Worm (Caenorhabditis elegans) whole organism, L2 larva: Measurements from ENCODE around the gene Y54F10AM.6.

Experiments
- C34F6.9 ChIP-seq: fragments of 150-350 bp; optimal IDR thresholded peaks from 2 replicates; lab custom pipeline; 2014; ENCODE audit warnings: missing biosample characterization, missing genetic modification characterization
- Y55F3AM.14 ChIP-seq: fragments of 200-800 bp; sonication (Bioruptor generic); optimal IDR thresholded peaks from 2 replicates; lab custom pipeline; 2018; ENCODE audit warnings: mild to moderate bottlenecking, missing genetic modification characterization, missing compliant biosample characterization
- alr-1 ChIP-seq: fragments of 150-350 bp; optimal IDR thresholded peaks from 2 replicates; lab custom pipeline; 2014; ENCODE audit warnings: missing biosample characterization, missing genetic modification characterization
- aly-2 ChIP-seq: fragments of 150-350 bp; optimal IDR thresholded peaks from 2 replicates; lab custom pipeline; 2014; ENCODE audit warnings: missing biosample characterization, missing genetic modification characterization
- ama-1 ChIP-seq: fragments of 150-350 bp; optimal IDR thresholded peaks from 2 replicates; lab custom pipeline; 2018; ENCODE audit warnings: inconsistent platforms
- blmp-1 ChIP-seq: sonication (generic microtip); optimal IDR thresholded peaks from 2 replicates; lab custom pipeline; 2017; ENCODE audit warnings: missing genetic modification characterization, mild to moderate bottlenecking, missing compliant biosample characterization, antibody characterized with exemption, moderate library complexity; ENCODE audit not compliant: insufficient read depth
- crh-2 ChIP-seq: sonication (generic microtip); optimal IDR thresholded peaks from 2 replicates; lab custom pipeline; 2017; ENCODE audit warnings: missing biosample characterization, missing genetic modification characterization
- elt-1 ChIP-seq: fragments of 150-350 bp; optimal IDR thresholded peaks from 2 replicates; lab custom pipeline; 2014; ENCODE audit warnings: missing biosample characterization, missing genetic modification characterization
- elt-3 ChIP-seq: sonication (generic microtip); optimal IDR thresholded peaks from 2 replicates; lab custom pipeline; 2017; ENCODE audit warnings: missing biosample characterization, missing genetic modification characterization
- fos-1 ChIP-seq: fragments of 150-350 bp; optimal IDR thresholded peaks from 2 replicates; lab custom pipeline; 2014; ENCODE audit warnings: missing biosample characterization, missing genetic modification characterization
- gmeb-1 ChIP-seq: fragments of 150-350 bp; optimal IDR thresholded peaks from 2 replicates; lab custom pipeline; 2014; ENCODE audit warnings: missing biosample characterization, missing genetic modification characterization
- lin-13 ChIP-seq: fragments of 150-350 bp; optimal IDR thresholded peaks from 2 replicates; lab custom pipeline; 2014; ENCODE audit warnings: missing biosample characterization, missing genetic modification reagents, missing genetic modification characterization
- lin-39 ChIP-seq: fragments of 150-350 bp; optimal IDR thresholded peaks from 2 replicates; lab custom pipeline; 2014; ENCODE audit warnings: missing biosample characterization, missing genetic modification reagents, missing genetic modification characterization
- lsy-2 ChIP-seq, 2 experiments: fragments of 150-350 bp in 1 of 2; sonication (generic microtip) in 1 of 2; optimal IDR thresholded peaks; 2 replicates each; lab custom pipeline; 2014 to 2017; ENCODE audit warnings: missing biosample characterization in 2 of 2, missing genetic modification characterization in 2 of 2
- mab-5 ChIP-seq: fragments of 150-350 bp; optimal IDR thresholded peaks from 2 replicates; lab custom pipeline; 2014; ENCODE audit warnings: missing biosample characterization, missing genetic modification characterization
- mbf-1 ChIP-seq: sonication (generic microtip); optimal IDR thresholded peaks from 2 replicates; lab custom pipeline; 2017; ENCODE audit warnings: missing biosample characterization, missing genetic modification characterization
- nhr-11 ChIP-seq: fragments of 150-350 bp; optimal IDR thresholded peaks from 2 replicates; lab custom pipeline; 2014; ENCODE audit warnings: missing biosample characterization, missing genetic modification characterization
- nhr-129 ChIP-seq: fragments of 150-350 bp; optimal IDR thresholded peaks from 2 replicates; lab custom pipeline; 2014; ENCODE audit warnings: missing biosample characterization, missing genetic modification characterization
- nhr-21 ChIP-seq: fragments of 150-350 bp; optimal IDR thresholded peaks from 2 replicates; lab custom pipeline; 2014; ENCODE audit warnings: missing biosample characterization, missing genetic modification characterization
- nhr-23 ChIP-seq: fragments of 150-350 bp; optimal IDR thresholded peaks from 2 replicates; lab custom pipeline; 2014; ENCODE audit warnings: missing biosample characterization, missing genetic modification reagents, missing genetic modification characterization
- nhr-237 ChIP-seq: fragments of 150-350 bp; optimal IDR thresholded peaks from 2 replicates; lab custom pipeline; 2014; ENCODE audit warnings: missing biosample characterization, missing genetic modification characterization
- nhr-25 ChIP-seq: fragments of 150-350 bp; sonication (generic microtip); optimal IDR thresholded peaks from 3 replicates; lab custom pipeline; 2014; ENCODE audit warnings: missing biosample characterization, missing genetic modification characterization
- nhr-6 ChIP-seq: fragments of 150-350 bp; optimal IDR thresholded peaks from 2 replicates; lab custom pipeline; 2014; ENCODE audit warnings: missing biosample characterization, missing genetic modification characterization
- nhr-77 ChIP-seq: fragments of 150-350 bp; optimal IDR thresholded peaks from 2 replicates; lab custom pipeline; 2014; ENCODE audit warnings: missing biosample characterization, missing genetic modification characterization
- peb-1 ChIP-seq: fragments of 150-350 bp; optimal IDR thresholded peaks from 2 replicates; lab custom pipeline; 2014; ENCODE audit warnings: missing biosample characterization, missing genetic modification characterization
- sem-4 ChIP-seq: fragments of 150-350 bp; optimal IDR thresholded peaks from 2 replicates; lab custom pipeline; 2014; ENCODE audit warnings: missing biosample characterization, missing genetic modification reagents, missing genetic modification characterization
- skn-1 ChIP-seq: sonication (generic microtip); optimal IDR thresholded peaks from 2 replicates; lab custom pipeline; 2017; ENCODE audit warnings: missing biosample characterization, missing genetic modification characterization
- sma-9 ChIP-seq, 2 experiments: fragments of 150-350 bp in 1 of 2; sonication (generic microtip) in 1 of 2; optimal IDR thresholded peaks; 2 replicates each; lab custom pipeline; 2014 to 2016; ENCODE audit warnings: missing genetic modification characterization in 2 of 2, mild to moderate bottlenecking in 1 of 2, missing biosample characterization in 1 of 2, missing compliant biosample characterization in 1 of 2, missing genetic modification reagents in 1 of 2, moderate library complexity in 1 of 2
- unc-55 ChIP-seq: fragments of 150-350 bp; sonication (generic microtip); optimal IDR thresholded peaks from 3 replicates; lab custom pipeline; 2014; ENCODE audit warnings: missing biosample characterization, missing genetic modification reagents, missing genetic modification characterization
- unc-62 ChIP-seq: fragments of 150-350 bp; optimal IDR thresholded peaks from 2 replicates; lab custom pipeline; 2014; ENCODE audit warnings: missing biosample characterization, missing genetic modification reagents, missing genetic modification characterization
- ztf-1 ChIP-seq: fragments of 200-800 bp; sonication (Bioruptor generic); conservative IDR thresholded peaks from 2 replicates; pipeline ENCODE4 v1.3.6; 2022; ENCODE audit warnings: missing genetic modification characterization, missing compliant biosample characterization
- ztf-11 ChIP-seq: sonication (generic microtip); optimal IDR thresholded peaks from 2 replicates; lab custom pipeline; 2017; ENCODE audit warnings: missing biosample characterization, missing genetic modification characterization
- ztf-4 ChIP-seq: fragments of 150-350 bp; optimal IDR thresholded peaks from 2 replicates; lab custom pipeline; 2014; ENCODE audit warnings: missing biosample characterization, missing genetic modification characterization

The Y54F10AM.6 gene

ce11 chrIII:2487046-2487760, 21.4 kb upstream of the Y54F10AM.6 start, which contains the start of gene Y54F10AL.1:
Gene Y54F10AL.1, plus strand, starts transcription at chrIII:2487710.
- TF ChIP-seq ztf-11 (no peak), blmp-1 (no peak), C34F6.9 (peak; percentile 25), unc-55 (peak; percentile 38), ama-1 (lab: Kevin White, UChicago) (peak; percentile 3), crh-2 (tag; lab: Kevin White, UChicago) (peak; percentile 58), gmeb-1 (tag; lab: Kevin White, UChicago) (peak; percentile 16), lsy-2 (tag; optimal IDR thresholded peaks at IDR 0.05; lab: Kevin White, UChicago) (peak; percentile 19 to 58), nhr-25 (tag; lab: Kevin White, UChicago) (peak; percentile 3)
- TF ChIP-seq, all 48 proteins: peak for 7

ce11 chrIII:2506463-2506862, 2.2 kb upstream of the Y54F10AM.6 start:
- TF ChIP-seq lin-13 (GFP tag; lab: Kevin White, UChicago) (no peak), lin-39 (tag; lab: Kevin White, UChicago) (no peak), C34F6.9 (no peak), nhr-21 (tag; lab: Kevin White, UChicago) (no peak), nhr-25 (tag; lab: Kevin White, UChicago) (no peak), elt-1 (tag; lab: Kevin White, UChicago) (no peak), ama-1 (lab: Kevin White, UChicago) (no peak), gmeb-1 (tag; lab: Kevin White, UChicago) (no peak), fos-1 (tag; lab: Kevin White, UChicago) (no peak), ztf-4 (tag; lab: Kevin White, UChicago) (no peak), nhr-6 (tag; lab: Kevin White, UChicago) (no peak), unc-62 (GFP tag; lab: Kevin White, UChicago) (no peak), nhr-77 (tag; lab: Kevin White, UChicago) (no peak), sma-9 (GFP tag; optimal IDR thresholded peaks at IDR 0.05; lab: Kevin White, UChicago) (no peak), sma-9 (tag; optimal IDR thresholded peaks at IDR 0.05; lab: Kevin White, UChicago) (no peak), nhr-237 (tag; lab: Kevin White, UChicago) (no peak), Y55F3AM.14 (GFP tag; lab: Kevin White, UChicago) (no peak), alr-1 (tag; lab: Kevin White, UChicago) (no peak), elt-3 (no peak), nhr-129 (tag; lab: Kevin White, UChicago) (no peak)

- no peak for TF ChIP-seq blmp-1
- no peak for TF ChIP-seq aly-2 (tag; lab: Kevin White, UChicago)
- peak; percentile 87 for TF ChIP-seq fos-1 (tag; lab: Kevin White, UChicago)
- peak; percentile 20 for TF ChIP-seq skn-1
- peak; percentile 4 for TF ChIP-seq gmeb-1 (tag; lab: Kevin White, UChicago)
- TF ChIP-seq ztf-1 (GFP tag; lab: Robert Waterston, UW), result no peak
Observed at ce11 chrIII:2507938-2508337, 680 bp upstream of the Y54F10AM.6 start, which contains the start of gene Y54F10AM.8. Gene Y54F10AM.8, minus strand, starts transcription at chrIII:2507972.

- TF ChIP-seq nhr-11 (no peak), peb-1 (tag; lab: Kevin White, UChicago) (no peak), elt-1 (tag; lab: Kevin White, UChicago) (no peak), sem-4 (no peak), elt-3 (no peak), nhr-77 (tag; lab: Kevin White, UChicago) (no peak), ama-1 (lab: Kevin White, UChicago) (no peak), mbf-1 (no peak), mab-5 (tag; lab: Kevin White, UChicago) (no peak), C34F6.9 (no peak), alr-1 (tag; lab: Kevin White, UChicago) (no peak), aly-2 (tag; lab: Kevin White, UChicago) (no peak), nhr-25 (tag; lab: Kevin White, UChicago) (no peak), nhr-23 (tag; lab: Kevin White, UChicago) (no peak)
- TF ChIP-seq, all 48 proteins: peak for 0
Observed at ce11 chrIII:2515461-2515860, 6.8 kb downstream of the Y54F10AM.6 start.
